Fruit fly (Drosophila melanogaster) whole organism, pupa: ENCODE measurements around the gene CG14515.

Experiments used
- CG12605 ChIP-seq: fragments of 200-800 bp; sonication (Bioruptor generic); IDR thresholded peaks from 2 replicates; pipeline ENCODE4 v1.3.6; 2022; ENCODE audit warnings: missing biosample characterization, missing genetic modification characterization
- CG32121 ChIP-seq: fragments of 200-800 bp; sonication (Bioruptor generic); IDR thresholded peaks from 2 replicates; pipeline ENCODE4 v1.3.6; 2022; ENCODE audit warnings: missing biosample characterization, missing genetic modification characterization
- CG9948 ChIP-seq: fragments of 200-800 bp; sonication (Bioruptor generic); optimal IDR thresholded peaks from 2 replicates; lab custom pipeline; 2018; ENCODE audit warnings: missing biosample characterization, mild to moderate bottlenecking, missing genetic modification characterization, moderate library complexity
- EcR ChIP-seq: fragments of 200-800 bp; sonication (Bioruptor generic); optimal IDR thresholded peaks from 3 replicates; lab custom pipeline; 2019; ENCODE audit warnings: missing biosample characterization, missing genetic modification characterization, mild to moderate bottlenecking, moderate library complexity, missing genetic modification reagents
- Pif1B ChIP-seq: fragments of 200-800 bp; sonication (Bioruptor generic); optimal IDR thresholded peaks from 3 replicates; lab custom pipeline; 2016; ENCODE audit warnings: missing biosample characterization, missing genetic modification characterization
- Snoo ChIP-seq: fragments of 200-800 bp; sonication (Bioruptor generic); optimal IDR thresholded peaks from 3 replicates; lab custom pipeline; 2017; ENCODE audit warnings: missing biosample characterization, mild to moderate bottlenecking, missing genetic modification characterization, inconsistent platforms
- fd96Ca ChIP-seq: fragments of 200-800 bp; sonication (Bioruptor generic); IDR thresholded peaks from 3 replicates; pipeline ENCODE4 v1.3.6; 2022; ENCODE audit warnings: missing biosample characterization, missing genetic modification characterization

dm6 chr3R:29213416-29213815 lies 16.1 kb downstream of the CG14515 start:
- TF ChIP-seq EcR (GFP tag; lab: Kevin White, UChicago) (no peak), CG32121 (GFP tag; lab: Robert Waterston, UW) (no peak), fd96Ca (GFP tag; lab: Robert Waterston, UW) (no peak), CG9948 (tag; lab: Kevin White, UChicago) (no peak), Pif1B (GFP tag; lab: Kevin White, UChicago) (no peak), CG12605 (GFP tag; lab: Robert Waterston, UW) (no peak), Snoo (tag; lab: Kevin White, UChicago) (no peak)
